Fruit fly (Drosophila melanogaster): ENCODE measurements around the gene CG12535.

DNA sequence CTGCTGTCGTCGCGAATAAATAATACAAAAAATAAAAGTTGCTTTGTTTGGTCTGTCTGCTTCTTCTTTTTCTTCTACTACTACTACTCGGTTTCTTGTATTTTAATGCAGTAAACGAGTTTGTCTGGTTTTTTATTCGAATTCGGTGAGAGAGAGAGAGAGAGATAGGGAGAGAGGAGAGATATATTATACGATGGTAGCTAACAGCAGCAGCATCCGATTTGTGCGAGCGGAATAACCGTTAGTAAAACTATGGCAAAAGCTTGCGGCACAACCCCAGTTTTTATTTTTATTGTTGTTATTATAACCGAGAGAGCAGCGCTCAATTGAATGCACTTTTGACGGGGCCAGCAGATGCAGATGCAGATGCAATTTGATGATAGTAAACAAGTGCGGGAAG, 66.7 kb downstream of the CG12535 start:
- no peak for TF ChIP-seq CG15514 (GFP tag; optimal IDR thresholded peaks at IDR 0.05)
- TF ChIP-seq ci (GFP tag; IDR thresholded peaks at IDR 0.05) = no peak
- TF ChIP-seq h (optimal IDR thresholded peaks at IDR 0.05) = no peak
- TF ChIP-seq CTCF (GFP tag; optimal IDR thresholded peaks at IDR 0.05) = no peak
- no peak for TF ChIP-seq H2.0 (GFP tag; IDR thresholded peaks at IDR 0.05)
- TF ChIP-seq CG1529 (GFP tag; optimal IDR thresholded peaks at IDR 0.05) = no peak
- TF ChIP-seq B-H2 (GFP tag; optimal IDR thresholded peaks at IDR 0.05) = no peak
- peak; percentile 26 for TF ChIP-seq CG17385 (GFP tag; optimal IDR thresholded peaks at IDR 0.05)
